Worm (Caenorhabditis elegans): ENCODE data around the gene srz-31.

srz-31 gene

DNA sequence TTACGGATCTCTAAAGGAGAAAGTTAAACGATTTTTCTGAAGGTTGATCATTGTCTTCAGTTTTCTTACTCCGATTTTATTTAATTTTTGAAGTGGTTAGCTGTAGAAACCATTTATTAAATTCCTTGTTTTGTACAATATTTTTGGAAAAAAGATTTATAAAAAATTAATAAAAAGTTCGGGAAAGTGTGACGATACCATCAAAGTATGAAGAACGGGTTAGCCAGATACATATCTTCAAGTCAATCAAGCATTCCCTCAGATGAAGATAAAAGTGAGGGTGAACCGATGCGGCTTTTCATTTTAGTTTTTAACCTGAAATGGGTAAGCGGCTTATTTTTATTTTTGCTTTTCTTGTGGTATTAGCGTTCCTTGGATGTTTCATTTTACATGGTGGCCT lies 28.3 kb downstream of the srz-31 start, which contains the start of gene R05A10.6:
R05A10.6 (plus strand) TSS at position 301 of the 400 bp plus-strand sequence.
- no peak for TF ChIP-seq nhr-6 (tag; optimal IDR thresholded peaks at IDR 0.05)

DNA sequence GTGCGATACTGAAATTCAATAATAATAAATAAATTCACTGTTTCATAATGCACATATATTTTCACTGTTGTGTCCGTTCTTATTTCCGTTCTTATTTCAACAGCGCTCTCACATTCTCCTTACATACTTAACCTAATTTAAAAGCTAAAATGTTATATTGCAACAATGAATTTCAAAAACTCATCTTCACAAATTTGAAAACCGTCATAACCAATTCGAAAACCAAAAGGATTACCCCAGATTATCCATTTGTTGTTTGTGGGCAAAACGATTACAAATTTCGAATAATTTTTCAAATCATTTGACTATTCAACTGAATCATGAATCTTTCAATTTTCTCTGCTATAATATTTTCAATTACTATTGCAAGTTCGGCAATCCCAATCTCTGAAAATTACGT lies 35.0 kb downstream of the srz-31 start, which contains the start of gene R05A10.4:
R05A10.4 (plus strand) TSS at position 301 of the 400 bp plus-strand sequence.
- TF ChIP-seq nhr-23 (tag; optimal IDR thresholded peaks at IDR 0.05) (no peak), ztf-4 (tag; optimal IDR thresholded peaks at IDR 0.05) (no peak), blmp-1 (tag; optimal IDR thresholded peaks at IDR 0.05; ENCODE audit: insufficient read depth) (no peak), zag-1 (tag; optimal IDR thresholded peaks at IDR 0.05) (no peak), mab-5 (tag; optimal IDR thresholded peaks at IDR 0.05) (no peak), sma-3 (GFP tag; optimal IDR thresholded peaks at IDR 0.05) (no peak), lsy-2 (tag; optimal IDR thresholded peaks at IDR 0.05) (no peak), nhr-11 (tag; optimal IDR thresholded peaks at IDR 0.05) (no peak), snpc-4 (tag; optimal IDR thresholded peaks at IDR 0.05) (no peak), mdl-1 (tag; optimal IDR thresholded peaks at IDR 0.05) (no peak), unc-62 (GFP tag; optimal IDR thresholded peaks at IDR 0.05) (no peak), peb-1 (tag; optimal IDR thresholded peaks at IDR 0.05) (no peak)

DNA sequence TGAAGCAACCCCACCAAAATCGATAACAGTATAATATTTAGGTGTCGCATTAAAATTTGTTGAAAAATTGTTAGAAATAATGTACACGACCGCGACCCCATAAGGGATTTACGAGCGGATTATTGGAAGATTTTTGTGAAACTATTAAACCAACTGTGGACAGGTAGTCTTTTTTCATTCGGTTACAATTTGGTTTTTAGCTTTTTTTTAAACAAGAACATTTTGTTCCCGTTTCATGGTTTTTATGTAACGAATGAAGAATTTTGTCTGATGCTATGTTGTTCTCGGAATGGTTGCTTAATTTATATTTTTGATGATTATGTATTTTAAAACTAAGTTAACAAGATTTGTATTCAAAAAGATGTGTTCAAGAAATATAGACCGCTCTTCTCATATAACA lies 39.2 kb downstream of the srz-31 start, which contains the start of gene R05A10.3:
R05A10.3 (minus strand) TSS at position 101 of the 400 bp plus-strand sequence.
- no peak for TF ChIP-seq elt-1 (tag; optimal IDR thresholded peaks at IDR 0.05)
- no peak for TF ChIP-seq lin-13 (GFP tag; optimal IDR thresholded peaks at IDR 0.05)
- TF ChIP-seq unc-55 (GFP tag; optimal IDR thresholded peaks at IDR 0.05), result no peak
- no peak for TF ChIP-seq R02D3.7 (tag; optimal IDR thresholded peaks at IDR 0.05)

DNA sequence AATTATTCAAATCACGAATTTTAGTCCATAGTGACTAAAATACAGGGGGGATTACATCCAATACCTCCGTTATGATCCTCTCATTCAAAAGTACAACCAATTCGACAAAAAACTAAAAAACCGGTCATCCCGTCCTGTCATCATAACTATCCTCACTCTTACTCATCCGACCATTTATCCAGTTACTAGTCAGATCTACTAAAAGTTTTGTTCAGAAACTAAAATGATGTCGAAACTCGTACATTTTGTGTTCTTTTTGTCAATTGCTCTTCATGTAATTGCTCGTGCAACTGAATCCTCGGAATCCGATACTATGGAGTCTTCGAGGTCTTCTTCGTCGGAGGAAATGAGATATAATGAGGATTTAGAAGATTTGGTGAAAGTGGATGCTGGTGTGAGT lies 39.9 kb downstream of the srz-31 start, which contains the start of gene R05A10.2:
R05A10.2 (plus strand) TSS at position 214 of the 400 bp plus-strand sequence.
- no peak for TF ChIP-seq egl-27 (tag; optimal IDR thresholded peaks at IDR 0.05)
- TF ChIP-seq lin-11 (tag; optimal IDR thresholded peaks at IDR 0.05), result no peak
- TF ChIP-seq aly-2 (tag; optimal IDR thresholded peaks at IDR 0.05), result no peak
- TF ChIP-seq peb-1 (tag; optimal IDR thresholded peaks at IDR 0.05), result no peak
- TF ChIP-seq ztf-4 (tag; optimal IDR thresholded peaks at IDR 0.05), result no peak
- TF ChIP-seq gmeb-1 (tag; optimal IDR thresholded peaks at IDR 0.05), result no peak
- no peak for TF ChIP-seq nhr-11 (tag; optimal IDR thresholded peaks at IDR 0.05)

- TF ChIP-seq nhr-23 (tag; optimal IDR thresholded peaks at IDR 0.05) (no peak), lin-11 (tag; optimal IDR thresholded peaks at IDR 0.05) (no peak), nhr-129 (tag; optimal IDR thresholded peaks at IDR 0.05) (no peak), egl-27 (tag; optimal IDR thresholded peaks at IDR 0.05) (no peak), fos-1 (tag; optimal IDR thresholded peaks at IDR 0.05) (no peak), ZK546.5 (tag; optimal IDR thresholded peaks at IDR 0.05) (no peak), lsy-2 (tag; optimal IDR thresholded peaks at IDR 0.05) (no peak), ztf-1 (GFP tag; conservative IDR thresholded peaks at IDR 0.05) (no peak), snpc-4 (tag; optimal IDR thresholded peaks at IDR 0.05) (no peak), nhr-77 (tag; optimal IDR thresholded peaks at IDR 0.05) (no peak), ztf-4 (tag; optimal IDR thresholded peaks at IDR 0.05) (no peak), nhr-11 (tag; optimal IDR thresholded peaks at IDR 0.05) (no peak), zag-1 (tag; optimal IDR thresholded peaks at IDR 0.05) (no peak), Y55F3AM.14 (GFP tag; optimal IDR thresholded peaks at IDR 0.05) (no peak), nhr-21 (tag; optimal IDR thresholded peaks at IDR 0.05) (no peak), aly-2 (tag; optimal IDR thresholded peaks at IDR 0.05) (no peak), nhr-10 (tag; optimal IDR thresholded peaks at IDR 0.05) (no peak)
Observed at ce11 chrIV:14182077-14182476, 44.9 kb downstream of the srz-31 start, which contains the start of gene R05A10.1. R05A10.1 (plus strand) TSS chrIV:14182377.

- no peak for TF ChIP-seq egl-27 (tag; optimal IDR thresholded peaks at IDR 0.05)
- TF ChIP-seq nhr-237 (tag; optimal IDR thresholded peaks at IDR 0.05), result no peak
- no peak for TF ChIP-seq ceh-16 (tag; optimal IDR thresholded peaks at IDR 0.05)
Observed at ce11 chrIV:14186264-14186663, 49.1 kb downstream of the srz-31 start.

Measured in whole organism, L2 larva.